Worm (Caenorhabditis elegans): ENCODE measurements around the gene F58D2.2.

The F58D2.2 gene

DNA sequence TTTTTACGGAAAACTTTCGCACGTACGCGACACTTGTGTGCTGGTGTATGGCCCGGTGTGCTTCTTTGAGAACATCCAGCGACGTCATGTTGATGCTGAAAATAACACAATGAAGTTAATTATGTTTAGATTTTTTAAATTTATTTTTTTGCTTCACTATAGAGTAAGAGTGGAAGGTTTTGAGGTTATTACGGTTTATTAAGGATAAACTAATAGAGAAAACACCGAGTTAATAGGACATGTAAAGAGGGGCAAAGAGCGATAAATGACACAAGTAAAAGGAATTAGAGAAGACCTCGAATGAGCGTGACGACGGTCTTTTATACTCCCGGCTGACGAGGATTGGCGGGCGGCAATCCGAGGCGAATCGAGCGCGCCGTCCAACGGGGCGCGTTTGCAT, 608 bp upstream of the F58D2.2 start, which contains the start of gene F58D2.4:
TSS of gene F58D2.4 (minus strand) at position 101 of the 400 bp plus-strand sequence.
- TF ChIP-seq gei-17 (GFP tag; optimal IDR thresholded peaks at IDR 0.05) (no peak), ztf-22 (GFP tag; optimal IDR thresholded peaks at IDR 0.05) (no peak), rcor-1 (GFP tag; IDR thresholded peaks at IDR 0.05) (no peak), F33H1.4 (GFP tag; IDR thresholded peaks at IDR 0.05) (no peak), snpc-1.1 (tag; optimal IDR thresholded peaks at IDR 0.05; ENCODE audit: insufficient read depth) (no peak), let-526 (GFP tag; IDR thresholded peaks at IDR 0.05) (no peak), K12H6.12 (tag; optimal IDR thresholded peaks at IDR 0.05) (no peak), T07F8.4 (tag; optimal IDR thresholded peaks at IDR 0.05) (no peak), let-607 (tag; optimal IDR thresholded peaks at IDR 0.05) (no peak), ceh-91 (GFP tag; IDR thresholded peaks at IDR 0.05) (no peak), hsf-1 (GFP tag; IDR thresholded peaks at IDR 0.05) (no peak), ceh-79 (tag; optimal IDR thresholded peaks at IDR 0.05) (no peak), hlh-12 (tag; optimal IDR thresholded peaks at IDR 0.05) (no peak), madf-8 (GFP tag; conservative IDR thresholded peaks at IDR 0.05) (no peak), snpc-1.3 (tag; optimal IDR thresholded peaks at IDR 0.05; ENCODE audit: insufficient read depth) (no peak), B0035.1 (tag; optimal IDR thresholded peaks at IDR 0.05) (no peak), Y53F4B.3 (GFP tag; IDR thresholded peaks at IDR 0.05) (no peak), athp-1 (tag; optimal IDR thresholded peaks at IDR 0.05) (no peak), rpc-1 (optimal IDR thresholded peaks at IDR 0.05) (no peak), rpc-1 (tag; optimal IDR thresholded peaks at IDR 0.05) (no peak), attf-5 (GFP tag; optimal IDR thresholded peaks at IDR 0.05) (no peak)

DNA sequence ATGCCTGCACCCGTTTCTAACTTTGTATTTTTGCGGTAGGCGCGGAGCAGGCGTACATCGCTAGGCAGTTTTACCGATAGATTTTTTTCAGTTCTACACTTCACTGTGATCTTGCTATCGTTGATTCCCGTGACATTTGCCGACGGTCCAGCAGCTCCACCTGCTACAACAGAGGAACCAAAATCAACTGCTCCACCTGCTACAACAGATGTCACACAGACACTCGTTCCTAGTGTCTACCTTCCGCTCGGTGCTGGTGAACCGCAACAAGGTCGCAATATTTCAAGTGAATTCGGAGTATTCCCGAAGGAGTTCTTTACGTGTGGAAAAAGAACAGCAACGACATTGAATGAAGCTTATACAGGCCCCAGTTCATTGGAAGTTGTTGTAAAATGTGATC, 508 bp downstream of the F58D2.2 start:
- no peak for TF ChIP-seq aptf-2 (GFP tag; conservative IDR thresholded peaks at IDR 0.05)
- no peak for TF ChIP-seq somi-1 (GFP tag; optimal IDR thresholded peaks at IDR 0.05)
- TF ChIP-seq lin-54 (GFP tag; optimal IDR thresholded peaks at IDR 0.05), result no peak
- TF ChIP-seq Y53G8AR.9 (GFP tag; conservative IDR thresholded peaks at IDR 0.05), result no peak
- no peak for TF ChIP-seq unc-130 (GFP tag; optimal IDR thresholded peaks at IDR 0.05)
- TF ChIP-seq bed-1 (GFP tag; IDR thresholded peaks at IDR 0.05), result no peak
- no peak for TF ChIP-seq ceh-27 (GFP tag; optimal IDR thresholded peaks at IDR 0.05)
- no peak for TF ChIP-seq egl-18 (GFP tag; IDR thresholded peaks at IDR 0.05)

DNA sequence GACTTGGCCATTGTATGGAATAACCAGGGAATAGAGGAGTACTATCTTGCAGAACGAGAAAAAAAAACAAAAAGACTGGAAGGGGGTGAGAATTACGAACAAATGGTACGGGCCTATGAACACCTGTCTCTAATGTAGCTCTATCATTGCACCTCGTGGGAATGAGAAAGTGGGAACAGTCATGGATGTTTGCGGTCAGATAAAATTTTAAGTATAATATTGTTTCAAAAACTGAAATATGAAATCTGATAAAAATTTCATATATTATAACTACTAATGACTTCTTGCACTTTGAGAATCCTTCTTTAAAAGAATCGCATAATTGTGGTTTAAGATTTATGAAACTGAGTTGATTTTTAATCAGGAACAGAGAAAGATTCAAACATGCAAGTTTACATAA, 3.7 kb downstream of the F58D2.2 start, which contains the start of gene F58D2.5:
TSS of gene F58D2.5 (minus strand) at position 101 of the 400 bp plus-strand sequence.
- TF ChIP-seq K12H6.12 (tag; optimal IDR thresholded peaks at IDR 0.05) (no peak), him-1 (tag; optimal IDR thresholded peaks at IDR 0.05) (no peak), ztf-3 (GFP tag; optimal IDR thresholded peaks at IDR 0.05) (no peak), hrde-1 (tag; optimal IDR thresholded peaks at IDR 0.05; ENCODE audit: borderline replicate concordance) (no peak), madf-6 (GFP tag; IDR thresholded peaks at IDR 0.05) (no peak), sptf-2 (GFP tag; optimal IDR thresholded peaks at IDR 0.05) (no peak), sea-2 (GFP tag; IDR thresholded peaks at IDR 0.05) (no peak), ceh-27 (GFP tag; optimal IDR thresholded peaks at IDR 0.05) (no peak), ztf-25 (GFP tag; IDR thresholded peaks at IDR 0.05) (no peak), mes-4 (tag; optimal IDR thresholded peaks at IDR 0.05) (no peak), B0035.1 (tag; optimal IDR thresholded peaks at IDR 0.05) (no peak), somi-1 (GFP tag; optimal IDR thresholded peaks at IDR 0.05) (no peak), lin-40 (tag; optimal IDR thresholded peaks at IDR 0.05) (no peak)

Measured in whole organism, young adult.